In genomic region chrIV:16060491-16060890, ce11 we compare ENCODE assay signal across 2 worm cellular contexts.
A peak's percentile ranks its signal among the peaks of the same experiment; 100 is the strongest.
TF ChIP-seq lines count a peak whose summit lies in the region.

No protein-coding gene starts in this region.

TF ChIP-seq in whole organism, L4 larva, 104 proteins besides CTCF, POLR2A, EP300 and RAD21:
- TF ChIP-seq nhr-237 (tag; optimal IDR thresholded peaks at IDR 0.05; lab: Kevin White, UChicago) = no peak
- peak; percentile 50 for TF ChIP-seq snpc-1.2 (GFP tag; IDR thresholded peaks at IDR 0.05; lab: Robert Waterston, UW)

TF ChIP-seq in whole organism, young adult, 124 proteins besides CTCF, POLR2A, EP300 and RAD21:
- no peak for TF ChIP-seq ceh-79 (tag; optimal IDR thresholded peaks at IDR 0.05; lab: Kevin White, UChicago)
- no peak for TF ChIP-seq snpc-1.3 (tag; optimal IDR thresholded peaks at IDR 0.05; lab: Kevin White, UChicago; ENCODE audit: insufficient read depth)
- TF ChIP-seq madf-3 (GFP tag; IDR thresholded peaks at IDR 0.05; lab: Robert Waterston, UW) = no peak
- 0 out of 2 replicates have a peak, but pooled peaks have one; percentile 52 for TF ChIP-seq attf-6 (GFP tag; IDR thresholded peaks at IDR 0.05; lab: Robert Waterston, UW)
- no peak for TF ChIP-seq snpc-4 (GFP tag; optimal IDR thresholded peaks at IDR 0.05; lab: Kevin White, UChicago)
- TF ChIP-seq snpc-4 (tag; optimal IDR thresholded peaks at IDR 0.05; lab: Kevin White, UChicago) = peak in 2 of 4 experiments; percentile 37 to 65
